Worm (Caenorhabditis elegans) whole organism, L4 larva: Measurements from ENCODE around the gene srbc-23.

Source experiments
- ces-1 ChIP-seq: fragments of 150-350 bp; sonication (generic microtip); optimal IDR thresholded peaks from 4 replicates; lab custom pipeline; 2014; ENCODE audit warnings: missing biosample characterization, missing genetic modification reagents, missing genetic modification characterization
- daf-19 ChIP-seq: fragments of 200-800 bp; sonication (Bioruptor generic); conservative IDR thresholded peaks from 2 replicates; pipeline ENCODE4 v1.3.6; 2022; ENCODE audit warnings: missing genetic modification characterization, missing compliant biosample characterization
- lin-13 ChIP-seq: fragments of 150-350 bp; optimal IDR thresholded peaks from 2 replicates; lab custom pipeline; 2014; ENCODE audit warnings: missing biosample characterization, missing genetic modification reagents, missing genetic modification characterization
- lin-39 ChIP-seq: fragments of 150-350 bp; optimal IDR thresholded peaks from 2 replicates; lab custom pipeline; 2014; ENCODE audit warnings: missing biosample characterization, missing genetic modification reagents, missing genetic modification characterization
- madf-5 ChIP-seq, 2 experiments: fragments of 200-800 bp; sonication (Bioruptor generic); IDR thresholded peaks; 2 replicates each; pipeline ENCODE4 v1.3.6; 2022; ENCODE audit warnings: missing compliant biosample characterization in 2 of 2, missing genetic modification characterization in 2 of 2
- mes-2 ChIP-seq: sonication (generic microtip); optimal IDR thresholded peaks from 2 replicates; lab custom pipeline; 2016; ENCODE audit warnings: missing genotype, mild to moderate bottlenecking, missing genetic modification characterization, missing compliant biosample characterization; ENCODE audit not compliant: poor library complexity, severe bottlenecking
- nhr-11 ChIP-seq: fragments of 150-350 bp; optimal IDR thresholded peaks from 2 replicates; lab custom pipeline; 2014; ENCODE audit warnings: missing biosample characterization, missing genetic modification characterization
- ztf-7 ChIP-seq: fragments of 150-350 bp; optimal IDR thresholded peaks from 2 replicates; lab custom pipeline; 2014; ENCODE audit warnings: missing biosample characterization, missing genetic modification characterization

DNA sequence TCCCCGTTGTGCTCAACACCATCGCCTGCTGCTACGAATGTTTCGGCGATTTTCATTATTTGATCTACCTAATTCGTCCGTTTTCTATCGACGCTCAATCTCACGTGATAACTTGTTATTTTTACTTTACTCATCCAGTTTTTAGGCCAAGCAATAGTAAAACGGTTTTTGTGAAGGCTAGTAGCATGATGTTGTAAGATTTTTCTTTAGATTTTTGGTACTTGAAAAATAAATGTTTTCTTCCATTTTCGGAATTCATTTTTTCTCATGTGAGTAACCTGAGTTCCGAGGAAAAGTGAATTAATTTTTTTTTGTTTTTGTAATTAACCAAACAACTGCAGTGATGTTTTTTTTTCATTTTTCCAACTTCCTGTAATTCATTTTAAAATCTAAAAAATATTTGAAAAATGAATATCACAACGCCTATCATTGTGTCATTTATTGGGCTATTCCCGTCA is 24.0 kb downstream of the srbc-23 start, which contains the start of gene srbc-17:
- no peak for TF ChIP-seq nhr-11
- TF ChIP-seq daf-19 (GFP tag; lab: Robert Waterston, UW), result no peak
- TF ChIP-seq lin-39 (tag; lab: Kevin White, UChicago), result no peak
- TF ChIP-seq mes-2, result no peak
- TF ChIP-seq lin-13 (GFP tag; lab: Kevin White, UChicago), result no peak
- TF ChIP-seq ces-1 (GFP tag; lab: Kevin White, UChicago), result no peak
- TF ChIP-seq madf-5 (GFP tag; IDR thresholded peaks at IDR 0.05; lab: Robert Waterston, UW), result no peak
- no peak for TF ChIP-seq ztf-7
